Fruit fly (Drosophila melanogaster) whole organism, pupa: ENCODE measurements around the gene Npl4.

ENCODE experiments used
- CG10348 ChIP-seq: fragments of 200-800 bp; sonication (Bioruptor generic); IDR thresholded peaks from 2 replicates; pipeline ENCODE4 v1.3.6; 2022; ENCODE audit warnings: missing biosample characterization, missing genetic modification characterization
- CG12605 ChIP-seq: fragments of 200-800 bp; sonication (Bioruptor generic); IDR thresholded peaks from 2 replicates; pipeline ENCODE4 v1.3.6; 2022; ENCODE audit warnings: missing biosample characterization, missing genetic modification characterization
- CG13204 ChIP-seq: fragments of 200-800 bp; sonication (Bioruptor generic); optimal IDR thresholded peaks from 2 replicates; lab custom pipeline; 2018; ENCODE audit warnings: missing biosample characterization, mild to moderate bottlenecking, missing genetic modification characterization, moderate library complexity
- CG14655 ChIP-seq: fragments of 200-800 bp; sonication (Bioruptor generic); optimal IDR thresholded peaks from 3 replicates; lab custom pipeline; 2017; ENCODE audit warnings: mild to moderate bottlenecking, missing biosample characterization, missing genetic modification reagents, missing genetic modification characterization
- CG15710 ChIP-seq: fragments of 200-800 bp; sonication (Bioruptor generic); optimal IDR thresholded peaks from 2 replicates; lab custom pipeline; 2018; ENCODE audit warnings: missing biosample characterization, mild to moderate bottlenecking, missing genetic modification characterization, moderate library complexity
- CG17806 ChIP-seq: fragments of 200-800 bp; sonication (Bioruptor generic); optimal IDR thresholded peaks from 2 replicates; lab custom pipeline; 2018; ENCODE audit warnings: missing biosample characterization, mild to moderate bottlenecking, missing genetic modification characterization, moderate library complexity
- CG32121 ChIP-seq: fragments of 200-800 bp; sonication (Bioruptor generic); IDR thresholded peaks from 2 replicates; pipeline ENCODE4 v1.3.6; 2022; ENCODE audit warnings: missing biosample characterization, missing genetic modification characterization
- CG34367 ChIP-seq: fragments of 200-800 bp; sonication (Bioruptor generic); optimal IDR thresholded peaks from 2 replicates; lab custom pipeline; 2018; ENCODE audit warnings: missing biosample characterization, mild to moderate bottlenecking, missing genetic modification characterization
- CG4496 ChIP-seq: fragments of 200-800 bp; sonication (Bioruptor generic); IDR thresholded peaks from 3 replicates; pipeline ENCODE4 v1.3.6; 2022; ENCODE audit warnings: missing biosample characterization, missing genetic modification characterization
- CG8159 ChIP-seq: fragments of 200-800 bp; sonication (Bioruptor generic); optimal IDR thresholded peaks from 3 replicates; lab custom pipeline; 2018; ENCODE audit warnings: missing biosample characterization, mild to moderate bottlenecking, missing genetic modification characterization, moderate library complexity
- CG8301 ChIP-seq: fragments of 200-800 bp; sonication (Bioruptor generic); optimal IDR thresholded peaks from 2 replicates; lab custom pipeline; 2018; ENCODE audit warnings: missing biosample characterization, mild to moderate bottlenecking, missing genetic modification characterization
- CG9948 ChIP-seq: fragments of 200-800 bp; sonication (Bioruptor generic); optimal IDR thresholded peaks from 2 replicates; lab custom pipeline; 2018; ENCODE audit warnings: missing biosample characterization, mild to moderate bottlenecking, missing genetic modification characterization, moderate library complexity
- D1 ChIP-seq: fragments of 200-800 bp; sonication (Bioruptor generic); optimal IDR thresholded peaks from 2 replicates; lab custom pipeline; 2018; ENCODE audit warnings: missing biosample characterization, mild to moderate bottlenecking, missing genetic modification characterization, moderate library complexity
- EcR ChIP-seq: fragments of 200-800 bp; sonication (Bioruptor generic); optimal IDR thresholded peaks from 3 replicates; lab custom pipeline; 2019; ENCODE audit warnings: missing biosample characterization, missing genetic modification characterization, mild to moderate bottlenecking, moderate library complexity, missing genetic modification reagents
- Ets98B ChIP-seq: fragments of 200-800 bp; sonication (Bioruptor generic); IDR thresholded peaks from 2 replicates; pipeline ENCODE4 v1.3.6; 2022; ENCODE audit warnings: missing biosample characterization, missing genetic modification characterization
- Pif1A ChIP-seq: fragments of 200-800 bp; sonication (Bioruptor generic); optimal IDR thresholded peaks from 3 replicates; lab custom pipeline; 2016; ENCODE audit warnings: missing biosample characterization, missing genetic modification characterization
- Pif1B ChIP-seq: fragments of 200-800 bp; sonication (Bioruptor generic); optimal IDR thresholded peaks from 3 replicates; lab custom pipeline; 2016; ENCODE audit warnings: missing biosample characterization, missing genetic modification characterization
- Snoo ChIP-seq: fragments of 200-800 bp; sonication (Bioruptor generic); optimal IDR thresholded peaks from 3 replicates; lab custom pipeline; 2017; ENCODE audit warnings: missing biosample characterization, mild to moderate bottlenecking, missing genetic modification characterization, inconsistent platforms
- fd96Ca ChIP-seq: fragments of 200-800 bp; sonication (Bioruptor generic); IDR thresholded peaks from 3 replicates; pipeline ENCODE4 v1.3.6; 2022; ENCODE audit warnings: missing biosample characterization, missing genetic modification characterization
- gl ChIP-seq: fragments of 200-800 bp; sonication (Bioruptor generic); optimal IDR thresholded peaks from 2 replicates; lab custom pipeline; 2018; ENCODE audit warnings: missing biosample characterization, mild to moderate bottlenecking, missing genetic modification characterization
- rn ChIP-seq: fragments of 200-800 bp; sonication (Bioruptor generic); IDR thresholded peaks from 2 replicates; pipeline ENCODE4 v1.3.6; 2022; ENCODE audit warnings: missing biosample characterization, missing genetic modification characterization

Npl4 gene

DNA sequence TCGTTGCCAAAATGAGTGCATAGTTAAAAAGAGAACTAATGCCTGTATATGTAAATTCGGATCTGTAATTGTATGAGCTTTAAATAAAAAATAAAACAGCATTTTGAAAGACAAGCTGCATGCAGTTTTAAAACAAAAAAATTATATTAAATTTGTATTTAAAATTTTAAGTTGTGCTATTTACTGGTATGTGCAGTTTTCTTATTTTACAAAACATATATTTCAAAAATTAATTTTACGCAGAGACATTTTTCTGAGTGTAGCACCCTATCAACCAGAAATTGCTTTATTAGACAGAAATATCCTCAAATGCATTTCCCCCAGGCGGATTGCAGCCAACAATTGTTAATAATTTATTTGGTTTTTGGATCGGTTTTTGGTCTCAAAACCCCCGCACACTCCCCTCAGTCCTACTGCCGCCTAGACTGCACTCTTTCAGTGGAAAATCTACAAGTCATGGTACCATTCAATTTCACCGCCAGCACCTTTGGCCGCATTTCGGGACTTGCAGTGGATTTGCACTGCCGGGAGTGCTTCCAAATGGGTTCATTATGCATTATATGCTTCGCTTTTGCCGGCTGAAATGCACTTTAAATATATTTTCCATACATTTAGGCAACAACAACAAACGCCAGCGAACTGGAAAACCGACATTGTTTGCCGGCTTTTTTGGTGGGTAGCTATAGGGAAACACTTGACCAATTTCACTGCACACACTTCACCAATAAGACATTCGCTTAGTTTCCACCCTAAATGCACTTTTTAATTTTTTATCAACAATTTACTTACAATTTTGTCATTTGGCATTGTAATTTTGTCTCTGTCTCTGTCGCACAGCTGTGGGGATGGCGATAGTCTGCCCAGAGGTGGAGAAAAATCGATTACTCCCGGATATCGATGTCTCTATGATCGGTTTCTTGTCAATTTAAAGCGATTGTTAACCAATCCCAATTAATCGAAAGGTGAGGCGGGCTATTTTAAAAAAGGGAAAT is at the start of gene Npl4:
Gene Npl4 (minus strand): TSS at position 863 of the 992 bp plus-strand sequence.
- TF ChIP-seq CG8159 (tag; lab: Kevin White, UChicago) = peak; percentile 34
- peak; percentile 63; the same call in 2 of the 3 replicates for TF ChIP-seq CG4496
- peak; percentile 28; the same call in 1 of the 2 replicates for TF ChIP-seq CG12605 (GFP tag; lab: Robert Waterston, UW)
- TF ChIP-seq Ets98B = peak; percentile 42
- TF ChIP-seq fd96Ca (GFP tag; lab: Robert Waterston, UW) = 0 out of 3 replicates have a peak, but pooled peaks have one; percentile 22
- TF ChIP-seq rn (GFP tag; lab: Robert Waterston, UW) = 0 out of 2 replicates have a peak, but pooled peaks have one; percentile 7
- no peak for TF ChIP-seq CG13204 (GFP tag; lab: Kevin White, UChicago)
- peak; percentile 29 for TF ChIP-seq D1
- peak; percentile 16 for TF ChIP-seq Pif1B (GFP tag; lab: Kevin White, UChicago)
- peak; percentile 51 for TF ChIP-seq CG17806
- TF ChIP-seq CG14655 (GFP tag; lab: Kevin White, UChicago) = no peak
- no peak for TF ChIP-seq gl
- TF ChIP-seq, all 21 proteins: peak for 9

DNA sequence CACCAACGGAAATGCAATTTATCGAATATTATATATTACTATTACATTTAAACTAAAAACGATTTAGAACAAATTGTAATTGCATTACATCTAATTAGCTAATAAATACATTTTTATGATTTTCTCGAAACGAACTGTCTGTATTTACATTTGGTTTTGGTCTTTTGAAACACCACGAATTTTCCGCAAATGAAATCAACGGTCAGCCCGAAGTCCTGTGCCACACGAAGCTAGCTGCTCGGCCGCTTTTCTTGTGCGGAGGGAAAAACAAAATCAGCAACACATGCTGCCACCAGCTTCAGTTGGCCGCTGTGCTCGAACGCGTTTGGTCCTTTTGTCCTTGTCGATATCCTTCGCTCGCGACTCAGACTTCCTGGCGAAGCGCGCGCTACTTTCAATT is 41.0 kb upstream of the Npl4 start, which contains the start of gene Lgr3:
Gene Lgr3 (plus strand): TSS at position 301 of the 400 bp plus-strand sequence.
- no peak for TF ChIP-seq CG32121
- TF ChIP-seq CG34367 (tag; lab: Kevin White, UChicago) = no peak
- TF ChIP-seq CG8301 (tag; lab: Kevin White, UChicago) = no peak
- no peak for TF ChIP-seq D1
- TF ChIP-seq gl = no peak
- TF ChIP-seq Pif1A = no peak
- TF ChIP-seq CG10348 = no peak
- TF ChIP-seq CG12605 (GFP tag; lab: Robert Waterston, UW) = no peak
- TF ChIP-seq Pif1B (GFP tag; lab: Kevin White, UChicago) = no peak
- no peak for TF ChIP-seq CG15710 (tag; lab: Kevin White, UChicago)
- no peak for TF ChIP-seq CG9948 (tag; lab: Kevin White, UChicago)
- no peak for TF ChIP-seq rn (GFP tag; lab: Robert Waterston, UW)
- no peak for TF ChIP-seq fd96Ca (GFP tag; lab: Robert Waterston, UW)

DNA sequence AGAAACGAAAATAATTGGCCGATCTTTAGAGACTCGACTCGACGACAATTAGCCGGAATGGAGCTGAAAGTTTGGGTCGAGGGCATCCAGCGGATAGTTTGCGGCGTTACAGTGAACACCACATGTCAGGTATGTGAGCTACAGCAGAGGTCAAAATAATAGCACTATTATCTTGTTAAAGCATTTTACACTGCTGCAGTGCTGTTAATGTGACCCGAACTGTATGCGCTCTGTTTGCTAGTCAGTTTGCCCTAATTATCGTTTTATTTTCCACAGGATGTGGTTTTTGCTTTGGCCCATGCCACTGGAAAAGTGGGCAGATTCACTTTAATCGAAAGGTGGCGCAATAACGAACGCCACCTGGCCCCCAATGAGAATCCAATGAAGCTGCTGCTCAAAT is 37.9 kb upstream of the Npl4 start:
- TF ChIP-seq D1 (no peak), gl (no peak), CG4496 (no peak), CG8301 (tag; lab: Kevin White, UChicago) (no peak), Snoo (tag; lab: Kevin White, UChicago) (no peak), rn (GFP tag; lab: Robert Waterston, UW) (no peak), CG14655 (GFP tag; lab: Kevin White, UChicago) (no peak), CG10348 (no peak), Pif1A (no peak), CG32121 (no peak), Pif1B (GFP tag; lab: Kevin White, UChicago) (no peak), CG15710 (tag; lab: Kevin White, UChicago) (no peak), CG12605 (GFP tag; lab: Robert Waterston, UW) (no peak), EcR (GFP tag; lab: Kevin White, UChicago) (no peak), CG34367 (tag; lab: Kevin White, UChicago) (no peak), fd96Ca (GFP tag; lab: Robert Waterston, UW) (no peak), Ets98B (no peak; the same call in 1 of the 2 replicates), CG13204 (GFP tag; lab: Kevin White, UChicago) (no peak), CG8159 (tag; lab: Kevin White, UChicago) (no peak), CG9948 (tag; lab: Kevin White, UChicago) (no peak)

DNA sequence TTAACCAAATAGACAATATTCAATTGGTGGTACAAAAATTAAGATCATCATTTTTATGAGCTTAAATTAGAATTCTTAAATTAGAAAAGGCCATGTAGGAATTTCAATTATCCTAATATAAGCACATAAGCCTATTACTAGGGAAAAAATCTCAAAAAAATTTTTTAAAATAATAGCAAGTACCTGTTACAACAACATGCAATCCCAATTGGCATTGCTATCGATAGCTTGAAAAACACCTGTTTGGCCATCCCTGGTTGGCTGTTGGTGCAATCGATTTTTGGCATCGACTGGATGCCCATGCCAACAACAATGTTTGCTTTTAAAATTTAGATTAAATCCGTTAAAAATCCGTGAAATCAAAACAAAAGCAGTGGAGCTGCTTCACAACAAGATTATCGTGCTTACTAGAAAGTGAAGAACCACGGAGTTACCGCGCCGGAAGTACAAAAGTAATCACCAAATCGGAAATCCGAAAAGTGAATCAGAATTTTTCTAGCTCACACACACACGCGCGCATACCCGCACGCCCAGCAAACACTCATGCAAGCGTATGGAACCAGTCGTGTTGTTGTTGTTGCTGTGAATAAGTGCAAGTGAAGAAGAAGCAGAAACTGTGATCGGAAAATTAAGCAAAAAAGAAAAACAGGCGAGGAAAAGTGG is 37.2 kb upstream of the Npl4 start, which contains the start of gene RASSF8:
Gene RASSF8 (plus strand): TSS at position 265 of the 663 bp plus-strand sequence.
- TF ChIP-seq CG10348 (no peak), Pif1A (peak; percentile 1), CG8301 (tag; lab: Kevin White, UChicago) (peak; percentile 23), rn (GFP tag; lab: Robert Waterston, UW) (no peak), Pif1B (GFP tag; lab: Kevin White, UChicago) (peak; percentile 11), fd96Ca (GFP tag; lab: Robert Waterston, UW) (peak; percentile 17; the same call in 1 of the 3 replicates)

DNA sequence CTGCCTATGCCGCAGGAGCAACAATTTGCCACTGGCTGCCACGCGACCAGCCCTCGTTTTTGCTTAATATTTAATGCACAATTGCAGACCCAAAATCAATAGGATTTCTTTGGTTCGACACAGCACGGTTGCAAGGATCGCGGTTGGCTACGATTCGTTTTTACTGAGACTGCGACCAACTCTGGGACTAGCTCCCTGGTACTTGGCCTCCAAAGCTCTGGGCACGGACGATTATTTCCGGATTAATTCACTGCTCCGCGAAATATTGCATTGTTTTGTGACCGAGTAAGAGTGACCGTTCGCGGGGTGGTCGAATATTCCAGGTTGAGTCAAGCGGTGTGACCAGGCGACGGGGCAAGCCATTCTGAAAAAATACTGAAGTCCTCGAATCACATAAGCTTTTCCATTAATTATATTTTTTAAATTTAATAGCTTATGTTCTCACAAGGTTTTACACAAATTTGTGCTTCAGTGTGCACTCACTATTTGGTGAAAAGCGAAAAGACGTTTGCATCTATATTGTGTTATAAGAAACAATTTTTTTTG is 36.6 kb upstream of the Npl4 start, which contains the start of gene Tnks:
Gene Tnks (minus strand): TSS at position 302 of the 546 bp plus-strand sequence.
- TF ChIP-seq CG8159 (tag; lab: Kevin White, UChicago) = peak; percentile 5
- no peak for TF ChIP-seq Snoo (tag; lab: Kevin White, UChicago)
- 0 out of 3 replicates have a peak, but pooled peaks have one; percentile 19 for TF ChIP-seq fd96Ca (GFP tag; lab: Robert Waterston, UW)
